Fruit fly (Drosophila melanogaster) whole organism, wandering third instar larva: Measurements from ENCODE around the gene spri.

Source experiments
- Abd-B ChIP-seq: fragments of >200 bp; optimal IDR thresholded peaks from 2 replicates; lab custom pipeline; 2017; ENCODE audit warnings: missing biosample characterization, missing genetic modification characterization
- CG32264 ChIP-seq: fragments of 200-800 bp; sonication (Bioruptor generic); optimal IDR thresholded peaks from 2 replicates; lab custom pipeline; 2016; ENCODE audit warnings: missing biosample characterization, missing genetic modification characterization
- CG9705 ChIP-seq: fragments of 200-800 bp; sonication (Bioruptor generic); optimal IDR thresholded peaks from 2 replicates; lab custom pipeline; 2018; ENCODE audit warnings: missing biosample characterization, mild to moderate bottlenecking, missing genetic modification characterization
- CrebA ChIP-seq: fragments of 200-800 bp; sonication (Bioruptor generic); optimal IDR thresholded peaks from 2 replicates; lab custom pipeline; 2016; ENCODE audit warnings: missing biosample characterization, mild to moderate bottlenecking, missing genetic modification characterization, borderline replicate concordance
- Dfd ChIP-seq: fragments of >200 bp; optimal IDR thresholded peaks from 2 replicates; lab custom pipeline; 2017; ENCODE audit warnings: missing biosample characterization, missing genetic modification characterization
- Dif ChIP-seq: fragments of 200-275, 200-300 bp; sonication (Bioruptor generic); optimal IDR thresholded peaks from 2 replicates; lab custom pipeline; 2018; ENCODE audit warnings: missing biosample characterization, missing genetic modification characterization; ENCODE audit not compliant: partially characterized antibody
- GATAd ChIP-seq: sonication (Bioruptor generic); optimal IDR thresholded peaks from 2 replicates; lab custom pipeline; 2016; ENCODE audit warnings: missing biosample characterization, missing genetic modification characterization
- HLH106 ChIP-seq: fragments of 200-800 bp; optimal IDR thresholded peaks from 3 replicates; lab custom pipeline; 2019; ENCODE audit warnings: missing biosample characterization, mild to moderate bottlenecking, missing genetic modification characterization, moderate library complexity
- Hnf4 ChIP-seq: fragments of 200-800 bp; sonication (Bioruptor generic); optimal IDR thresholded peaks from 2 replicates; lab custom pipeline; 2016; ENCODE audit warnings: missing biosample characterization, mild to moderate bottlenecking, missing genetic modification characterization
- Hr78 ChIP-seq: fragments of >200 bp; optimal IDR thresholded peaks from 2 replicates; lab custom pipeline; 2017; ENCODE audit warnings: missing biosample characterization, missing genetic modification characterization
- Hr83 ChIP-seq: fragments of 200-300 bp; sonication (Bioruptor generic); optimal IDR thresholded peaks from 2 replicates; lab custom pipeline; 2016; ENCODE audit warnings: missing biosample characterization, mild to moderate bottlenecking, missing genetic modification characterization, moderate library complexity; ENCODE audit not compliant: poor library complexity, severe bottlenecking
- Jra ChIP-seq: sonication (Bioruptor generic); optimal IDR thresholded peaks from 2 replicates; lab custom pipeline; 2016; ENCODE audit warnings: missing biosample characterization, missing genetic modification characterization
- Mio ChIP-seq: sonication (Bioruptor generic); optimal IDR thresholded peaks from 2 replicates; lab custom pipeline; 2016; ENCODE audit warnings: missing biosample characterization, missing genetic modification characterization
- Myc ChIP-seq: fragments of >200 bp; optimal IDR thresholded peaks from 2 replicates; lab custom pipeline; 2017
- N ChIP-seq: fragments of >200 bp; optimal IDR thresholded peaks from 2 replicates; lab custom pipeline; 2018; ENCODE audit warnings: missing biosample characterization, missing external identifiers, missing genetic modification characterization
- OdsH ChIP-seq: fragments of 200-800 bp; sonication (Bioruptor generic); optimal IDR thresholded peaks from 2 replicates; lab custom pipeline; 2016; ENCODE audit warnings: missing biosample characterization, mild to moderate bottlenecking, missing genetic modification characterization
- Rel ChIP-seq, 2 experiments: fragments of 200-800 bp; sonication (Bioruptor generic) in 1 of 2; optimal IDR thresholded peaks; 2 replicates in 1 of 2; 3 replicates in 1 of 2; lab custom pipeline; 2016 to 2019; ENCODE audit warnings: mild to moderate bottlenecking in 2 of 2, missing biosample characterization in 2 of 2, missing genetic modification characterization in 2 of 2, moderate library complexity in 1 of 2
- Sp1 ChIP-seq: fragments of 200-800 bp; sonication (Bioruptor generic); optimal IDR thresholded peaks from 3 replicates; lab custom pipeline; 2019; ENCODE audit warnings: missing biosample characterization, mild to moderate bottlenecking, missing genetic modification characterization, moderate library complexity
- Vsx2 ChIP-seq: fragments of 200-300, 225-300 bp; sonication (Bioruptor generic); optimal IDR thresholded peaks from 2 replicates; lab custom pipeline; 2018; ENCODE audit warnings: missing biosample characterization, missing genetic modification characterization; ENCODE audit not compliant: partially characterized antibody
- br ChIP-seq: fragments of 200-800 bp; sonication (Bioruptor generic); optimal IDR thresholded peaks from 2 replicates; lab custom pipeline; 2016; ENCODE audit warnings: missing biosample characterization, missing genetic modification characterization
- brk ChIP-seq: fragments of 200-800 bp; sonication (Bioruptor generic); optimal IDR thresholded peaks from 2 replicates; lab custom pipeline; 2016; ENCODE audit warnings: missing biosample characterization, mild to moderate bottlenecking, missing genetic modification characterization
- dl ChIP-seq, 2 experiments: fragments of 175-275, 200-275 bp in 1 of 2; fragments of 200-275 bp in 1 of 2; sonication (Bioruptor generic); optimal IDR thresholded peaks; lab custom pipeline; 2018; ENCODE audit warnings: mild to moderate bottlenecking in 2 of 2, missing biosample characterization in 2 of 2, missing genetic modification characterization in 2 of 2, moderate library complexity in 2 of 2; ENCODE audit not compliant: partially characterized antibody in 2 of 2, insufficient read depth in 1 of 2
- dmrt93B ChIP-seq: fragments of 200-800 bp; sonication (Bioruptor generic); optimal IDR thresholded peaks from 2 replicates; lab custom pipeline; 2018; ENCODE audit warnings: missing biosample characterization, mild to moderate bottlenecking, missing genetic modification characterization
- dsf ChIP-seq: sonication (Bioruptor generic); optimal IDR thresholded peaks from 2 replicates; lab custom pipeline; 2016; ENCODE audit warnings: missing biosample characterization, missing genetic modification characterization, borderline replicate concordance
- ey ChIP-seq: fragments of 200-800 bp; sonication (Bioruptor generic); optimal IDR thresholded peaks from 2 replicates; lab custom pipeline; 2016; ENCODE audit warnings: missing biosample characterization, missing genetic modification characterization
- foxo ChIP-seq, 2 experiments: fragments of 200-800 bp; sonication (Bioruptor generic); optimal IDR thresholded peaks; 2 replicates in 1 of 2; 3 replicates in 1 of 2; lab custom pipeline; 2016 to 2017; ENCODE audit warnings: missing biosample characterization in 2 of 2, missing genetic modification characterization in 2 of 2
- fru ChIP-seq: fragments of 200-800 bp; sonication (Bioruptor generic); optimal IDR thresholded peaks from 3 replicates; lab custom pipeline; 2016; ENCODE audit warnings: missing biosample characterization, mild to moderate bottlenecking, missing genetic modification characterization
- h ChIP-seq: fragments of 200-800 bp; sonication (Bioruptor generic); optimal IDR thresholded peaks from 3 replicates; lab custom pipeline; 2016; ENCODE audit warnings: missing biosample characterization, mild to moderate bottlenecking, missing genetic modification characterization
- jim ChIP-seq: fragments of 175-275, 200-325 bp; sonication (Bioruptor generic); optimal IDR thresholded peaks from 2 replicates; lab custom pipeline; 2016; ENCODE audit warnings: missing biosample characterization, mild to moderate bottlenecking, missing genetic modification characterization
- lola ChIP-seq: fragments of >200 bp; optimal IDR thresholded peaks from 2 replicates; lab custom pipeline; 2017; ENCODE audit warnings: missing biosample characterization, missing genetic modification characterization
- pan ChIP-seq: fragments of >200 bp; optimal IDR thresholded peaks from 2 replicates; lab custom pipeline; 2017
- psq ChIP-seq: fragments of 200-800 bp; sonication (Bioruptor generic); optimal IDR thresholded peaks from 3 replicates; lab custom pipeline; 2017; ENCODE audit warnings: missing biosample characterization, mild to moderate bottlenecking, missing genetic modification characterization, moderate library complexity
- rgr ChIP-seq: fragments of 200-800 bp; sonication (Bioruptor generic); optimal IDR thresholded peaks from 3 replicates; lab custom pipeline; 2016; ENCODE audit warnings: missing biosample characterization, mild to moderate bottlenecking, missing genetic modification characterization
- sage ChIP-seq: fragments of 200-800 bp; sonication (Bioruptor generic); optimal IDR thresholded peaks from 2 replicates; lab custom pipeline; 2016; ENCODE audit warnings: missing biosample characterization, mild to moderate bottlenecking, missing genetic modification characterization
- sv ChIP-seq: fragments of 200-800 bp; sonication (Bioruptor generic); optimal IDR thresholded peaks from 3 replicates; lab custom pipeline; 2016; ENCODE audit warnings: missing biosample characterization, missing genetic modification characterization
- tai ChIP-seq: sonication (Bioruptor generic); optimal IDR thresholded peaks from 2 replicates; lab custom pipeline; 2016; ENCODE audit warnings: missing biosample characterization, missing genetic modification characterization
- usp ChIP-seq: fragments of >200 bp; optimal IDR thresholded peaks from 2 replicates; lab custom pipeline; 2017; ENCODE audit warnings: missing biosample characterization, missing genetic modification characterization
- woc ChIP-seq: sonication (Bioruptor generic); optimal IDR thresholded peaks from 2 replicates; lab custom pipeline; 2016; ENCODE audit warnings: missing biosample characterization, mild to moderate bottlenecking, missing genetic modification characterization

Gene spri

DNA sequence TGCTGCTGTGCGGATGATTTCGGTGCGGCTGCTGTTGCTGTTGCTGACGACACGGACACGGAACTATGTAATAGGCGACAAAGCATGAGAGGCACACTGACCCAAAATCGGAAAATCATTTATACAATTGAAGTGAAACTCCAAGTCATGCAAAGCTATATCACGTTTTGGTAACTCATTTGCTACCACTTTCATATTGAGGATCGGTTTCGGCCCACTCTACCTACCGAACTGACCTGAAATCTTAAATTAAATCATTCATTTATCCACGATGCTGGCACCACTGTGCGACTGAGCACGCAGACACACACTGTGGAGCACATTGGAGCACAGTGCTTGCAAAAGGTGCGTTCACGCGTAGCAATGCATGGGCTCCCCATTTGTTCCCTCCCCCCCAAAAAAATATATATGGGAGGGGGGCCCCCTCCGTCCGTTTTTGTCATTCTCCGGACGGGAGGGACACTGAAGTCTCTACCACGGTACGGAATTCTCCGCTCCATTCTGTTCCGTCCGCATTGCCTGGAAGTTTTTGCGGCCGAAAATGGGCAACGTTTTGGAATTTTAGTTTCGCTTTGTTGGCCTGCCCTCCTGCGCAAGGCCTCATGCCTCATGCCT, 15.0 kb downstream of the spri start:
- TF ChIP-seq Dfd (GFP tag; lab: Kevin White, UChicago): no peak
- no peak for TF ChIP-seq CG9705 (GFP tag; lab: Kevin White, UChicago)
- peak; percentile 21 for TF ChIP-seq psq
- no peak for TF ChIP-seq brk (GFP tag; lab: Kevin White, UChicago)
- no peak for TF ChIP-seq lola (GFP tag; lab: Kevin White, UChicago)
- TF ChIP-seq Myc (lab: Kevin White, UChicago): no peak
- peak in 1 of 2 experiments; percentile 70 for TF ChIP-seq foxo (GFP tag; optimal IDR thresholded peaks at IDR 0.05; lab: Kevin White, UChicago)
- peak; percentile 18 for TF ChIP-seq br (GFP tag; lab: Kevin White, UChicago)
- TF ChIP-seq Hr83: no peak
- TF ChIP-seq dl (GFP tag; optimal IDR thresholded peaks at IDR 0.05; lab: Kevin White, UChicago; ENCODE audit: insufficient read depth in 1 of 2, partially characterized antibody in 2 of 2): no peak
- no peak for TF ChIP-seq Mio
- no peak for TF ChIP-seq pan (lab: Kevin White, UChicago)
- TF ChIP-seq OdsH: no peak
- no peak for TF ChIP-seq GATAd (GFP tag; lab: Kevin White, UChicago)
- TF ChIP-seq h: peak; percentile 50
- TF ChIP-seq fru: peak; percentile 75
- TF ChIP-seq Hr78 (GFP tag; lab: Kevin White, UChicago): no peak
- peak; percentile 28 for TF ChIP-seq Sp1 (GFP tag; lab: Kevin White, UChicago)
- TF ChIP-seq usp (GFP tag; lab: Kevin White, UChicago): no peak
- no peak for TF ChIP-seq CrebA (GFP tag; lab: Kevin White, UChicago)
- TF ChIP-seq Hnf4 (GFP tag; lab: Kevin White, UChicago): no peak
- TF ChIP-seq tai (GFP tag; lab: Kevin White, UChicago): no peak
- TF ChIP-seq sage (GFP tag; lab: Kevin White, UChicago): no peak
- TF ChIP-seq Vsx2 (GFP tag; lab: Kevin White, UChicago): no peak
- TF ChIP-seq HLH106: peak; percentile 38
- TF ChIP-seq dsf (GFP tag; lab: Kevin White, UChicago): no peak
- TF ChIP-seq N (GFP tag; lab: Kevin White, UChicago): no peak
- TF ChIP-seq dmrt93B (GFP tag; lab: Kevin White, UChicago): no peak
- TF ChIP-seq Dif (GFP tag; lab: Kevin White, UChicago): no peak
- TF ChIP-seq woc (GFP tag; lab: Kevin White, UChicago): peak; percentile 56
- TF ChIP-seq ey (GFP tag; lab: Kevin White, UChicago): peak; percentile 51
- TF ChIP-seq Jra: no peak
- TF ChIP-seq Abd-B: no peak
- TF ChIP-seq CG32264 (GFP tag; lab: Kevin White, UChicago): no peak
- peak; percentile 24 for TF ChIP-seq rgr (GFP tag; lab: Kevin White, UChicago)
- no peak for TF ChIP-seq Rel (GFP tag; optimal IDR thresholded peaks at IDR 0.05; lab: Kevin White, UChicago)
- TF ChIP-seq Rel (tag; optimal IDR thresholded peaks at IDR 0.05; lab: Kevin White, UChicago): no peak
- TF ChIP-seq jim (GFP tag; lab: Kevin White, UChicago): no peak
- TF ChIP-seq sv: peak; percentile 5
- TF ChIP-seq, all 38 proteins: peak for 11

DNA sequence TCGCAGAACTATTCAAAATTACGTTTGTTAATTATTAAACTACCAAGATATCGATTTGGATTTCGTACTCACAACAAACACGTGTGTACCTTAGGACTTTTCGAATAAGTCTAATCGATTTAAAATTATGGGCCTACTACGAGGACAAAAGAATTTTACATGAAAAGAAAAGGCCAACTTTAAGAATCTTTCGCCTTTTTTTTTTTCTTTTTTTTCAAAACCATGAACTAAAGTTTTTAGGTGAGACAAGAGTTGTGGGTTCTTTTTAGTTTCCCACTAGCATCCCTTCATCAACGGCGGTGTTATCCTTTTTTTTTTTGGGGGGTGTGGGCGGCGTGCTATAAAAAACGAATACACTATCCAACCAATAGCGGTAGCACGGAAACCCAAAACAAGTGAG, 18.7 kb downstream of the spri start, which contains the start of gene CG15296:
Gene CG15296, minus strand, starts transcription at position 101 of the 400 bp plus-strand sequence.
- TF ChIP-seq HLH106 (no peak), Myc (lab: Kevin White, UChicago) (no peak), fru (no peak), pan (lab: Kevin White, UChicago) (no peak), Abd-B (no peak), psq (no peak), tai (GFP tag; lab: Kevin White, UChicago) (no peak), dsf (GFP tag; lab: Kevin White, UChicago) (no peak), ey (GFP tag; lab: Kevin White, UChicago) (no peak), GATAd (GFP tag; lab: Kevin White, UChicago) (no peak), Hr83 (no peak), Sp1 (GFP tag; lab: Kevin White, UChicago) (no peak), Hr78 (GFP tag; lab: Kevin White, UChicago) (no peak), Jra (no peak), Mio (no peak), woc (GFP tag; lab: Kevin White, UChicago) (no peak), sage (GFP tag; lab: Kevin White, UChicago) (no peak), Rel (GFP tag; optimal IDR thresholded peaks at IDR 0.05; lab: Kevin White, UChicago) (no peak), Rel (tag; optimal IDR thresholded peaks at IDR 0.05; lab: Kevin White, UChicago) (no peak)
- TF ChIP-seq, all 38 proteins: peak for 0
